Comparison of ENCODE assay signal across 4 worm cellular contexts in genomic region chrX:5820880-5821279, ce11.
A peak's percentile ranks its signal among the peaks of the same experiment; 100 is the strongest.
TF ChIP-seq lines count a peak whose summit lies in the region.

No protein-coding gene starts in this region.

TF ChIP-seq in whole organism, L2 larva, 48 proteins besides CTCF, POLR2A, EP300 and RAD21 (continues in another document):
- TF ChIP-seq elt-1 (tag; optimal IDR thresholded peaks at IDR 0.05; lab: Kevin White, UChicago) (no peak), F13H6.1 (tag; optimal IDR thresholded peaks at IDR 0.05; lab: Kevin White, UChicago) (peak; percentile 1), snpc-4 (tag; optimal IDR thresholded peaks at IDR 0.05; lab: Kevin White, UChicago) (no peak), nhr-21 (tag; optimal IDR thresholded peaks at IDR 0.05; lab: Kevin White, UChicago) (peak; percentile 30), nhr-77 (tag; optimal IDR thresholded peaks at IDR 0.05; lab: Kevin White, UChicago) (no peak), aly-2 (tag; optimal IDR thresholded peaks at IDR 0.05; lab: Kevin White, UChicago) (no peak), nhr-25 (tag; optimal IDR thresholded peaks at IDR 0.05; lab: Kevin White, UChicago) (peak; percentile 50), lin-13 (GFP tag; optimal IDR thresholded peaks at IDR 0.05; lab: Kevin White, UChicago) (no peak), alr-1 (tag; optimal IDR thresholded peaks at IDR 0.05; lab: Kevin White, UChicago) (no peak), C34F6.9 (tag; optimal IDR thresholded peaks at IDR 0.05; lab: Kevin White, UChicago) (no peak), egl-27 (tag; optimal IDR thresholded peaks at IDR 0.05; lab: Kevin White, UChicago) (no peak), sma-3 (GFP tag; optimal IDR thresholded peaks at IDR 0.05; lab: Kevin White, UChicago) (peak; percentile 44), lin-11 (tag; optimal IDR thresholded peaks at IDR 0.05; lab: Kevin White, UChicago) (no peak), mbf-1 (tag; optimal IDR thresholded peaks at IDR 0.05; lab: Kevin White, UChicago) (no peak), Y55F3AM.14 (GFP tag; optimal IDR thresholded peaks at IDR 0.05; lab: Kevin White, UChicago) (no peak), R02D3.7 (tag; optimal IDR thresholded peaks at IDR 0.05; lab: Kevin White, UChicago) (no peak), blmp-1 (tag; optimal IDR thresholded peaks at IDR 0.05; lab: Kevin White, UChicago; ENCODE audit: insufficient read depth) (peak; percentile 21), ama-1 (optimal IDR thresholded peaks at IDR 0.05; lab: Kevin White, UChicago) (no peak), mdl-1 (tag; optimal IDR thresholded peaks at IDR 0.05; lab: Kevin White, UChicago) (peak in 1 of 2 experiments; percentile 23), ztf-4 (tag; optimal IDR thresholded peaks at IDR 0.05; lab: Kevin White, UChicago) (no peak), peb-1 (tag; optimal IDR thresholded peaks at IDR 0.05; lab: Kevin White, UChicago) (no peak), sma-9 (GFP tag; optimal IDR thresholded peaks at IDR 0.05; lab: Kevin White, UChicago) (peak; percentile 20), sma-9 (tag; optimal IDR thresholded peaks at IDR 0.05; lab: Kevin White, UChicago) (no peak), unc-62 (GFP tag; optimal IDR thresholded peaks at IDR 0.05; lab: Kevin White, UChicago) (no peak)

TF ChIP-seq in whole organism, L4 larva, 104 proteins besides CTCF, POLR2A, EP300 and RAD21:
- TF ChIP-seq hlh-30 (tag; optimal IDR thresholded peaks at IDR 0.05; lab: Kevin White, UChicago; ENCODE audit: insufficient read depth) (peak; percentile 52), hlh-11 (tag; optimal IDR thresholded peaks at IDR 0.05; lab: Kevin White, UChicago) (peak; percentile 49), hmg-1.1 (GFP tag; IDR thresholded peaks at IDR 0.05; lab: Robert Waterston, UW) (0 out of 2 replicates have a peak, but pooled peaks have one; percentile 15), tra-1 (GFP tag; IDR thresholded peaks at IDR 0.05; lab: Robert Waterston, UW) (peak; percentile 67; the same call in 1 of the 2 replicates), mxl-3 (GFP tag; optimal IDR thresholded peaks at IDR 0.05; lab: Kevin White, UChicago) (peak; percentile 38), mes-2 (tag; optimal IDR thresholded peaks at IDR 0.05; lab: Kevin White, UChicago; ENCODE audit: poor library complexity, severe bottlenecking) (peak; percentile 9), aha-1 (tag; lab: Kevin White, UChicago) (peak; percentile 88), lin-29 (GFP tag; IDR thresholded peaks at IDR 0.05; lab: Robert Waterston, UW) (no peak), fkh-10 (GFP tag; optimal IDR thresholded peaks at IDR 0.05; lab: Kevin White, UChicago) (no peak), mep-1 (tag; optimal IDR thresholded peaks at IDR 0.05; lab: Kevin White, UChicago) (peak; percentile 27), egl-43 (GFP tag; IDR thresholded peaks at IDR 0.05; lab: Robert Waterston, UW) (peak; percentile 57; the same call in 1 of the 2 replicates), unc-62 (GFP tag; optimal IDR thresholded peaks at IDR 0.05 in 1 of 2; lab: Kevin White, UChicago) (peak in 1 of 2 experiments; percentile 97), unc-62 (tag; optimal IDR thresholded peaks at IDR 0.05; lab: Kevin White, UChicago) (no peak), cey-2 (tag; optimal IDR thresholded peaks at IDR 0.05; lab: Kevin White, UChicago; ENCODE audit: borderline replicate concordance, insufficient read depth) (no peak), mdl-1 (tag; optimal IDR thresholded peaks at IDR 0.05; lab: Kevin White, UChicago) (peak in 1 of 2 experiments; percentile 11), nhr-25 (tag; optimal IDR thresholded peaks at IDR 0.05; lab: Kevin White, UChicago; ENCODE audit: borderline replicate concordance, insufficient read depth) (peak; percentile 90), set-16 (GFP tag; IDR thresholded peaks at IDR 0.05; lab: Robert Waterston, UW) (peak; percentile 68), lin-13 (GFP tag; optimal IDR thresholded peaks at IDR 0.05; lab: Kevin White, UChicago) (no peak)

TF ChIP-seq in whole organism, late embryonic, 69 proteins besides CTCF, POLR2A, EP300 and RAD21:
- peak; percentile 22 for TF ChIP-seq ceh-31 (tag; optimal IDR thresholded peaks at IDR 0.05; lab: Kevin White, UChicago)
- peak; percentile 11 for TF ChIP-seq sdc-2 (tag; optimal IDR thresholded peaks at IDR 0.05; lab: Kevin White, UChicago)
- peak; percentile 32 for TF ChIP-seq K02D7.2 (tag; optimal IDR thresholded peaks at IDR 0.05; lab: Kevin White, UChicago)
- TF ChIP-seq ceh-9 (tag; optimal IDR thresholded peaks at IDR 0.05; lab: Kevin White, UChicago), result no peak
- TF ChIP-seq sox-2 (GFP tag; IDR thresholded peaks at IDR 0.05; lab: Robert Waterston, UW), result no peak
- no peak for TF ChIP-seq ref-2 (tag; optimal IDR thresholded peaks at IDR 0.05; lab: Kevin White, UChicago)
- TF ChIP-seq ttx-3 (tag; optimal IDR thresholded peaks at IDR 0.05; lab: Kevin White, UChicago), result no peak
- peak; percentile 43 for TF ChIP-seq ceh-6 (GFP tag; optimal IDR thresholded peaks at IDR 0.05; lab: Kevin White, UChicago)

TF ChIP-seq in whole organism, mixed stage, embryonic, 35 proteins besides CTCF, POLR2A, EP300 and RAD21:
- TF ChIP-seq mep-1 (tag; optimal IDR thresholded peaks at IDR 0.05; lab: Kevin White, UChicago) (no peak), mls-2 (tag; optimal IDR thresholded peaks at IDR 0.05; lab: Kevin White, UChicago) (peak; percentile 20), M03D4.4 (tag; optimal IDR thresholded peaks at IDR 0.05; lab: Kevin White, UChicago) (peak; percentile 43), drap-1 (GFP tag; optimal IDR thresholded peaks at IDR 0.05; lab: Kevin White, UChicago) (peak; percentile 35), snpc-4 (tag; optimal IDR thresholded peaks at IDR 0.05; lab: Kevin White, UChicago) (no peak), nhr-76 (tag; optimal IDR thresholded peaks at IDR 0.05; lab: Kevin White, UChicago) (no peak), lin-32 (GFP tag; optimal IDR thresholded peaks at IDR 0.05; lab: Kevin White, UChicago) (peak; percentile 2), sptf-1 (tag; optimal IDR thresholded peaks at IDR 0.05; lab: Kevin White, UChicago) (peak; percentile 24), nhr-12 (tag; optimal IDR thresholded peaks at IDR 0.05; lab: Kevin White, UChicago) (no peak)
